Fruit fly (Drosophila melanogaster) whole organism, embryonic: ENCODE measurements around the gene yellow-g2.

Experiments
- Awh ChIP-seq: fragments of 200-800 bp; sonication (Bioruptor generic); IDR thresholded peaks from 2 replicates; pipeline ENCODE4, ENCODE4 v1.3.6; 2022; ENCODE audit warnings: missing biosample characterization, missing genetic modification characterization
- Bgb ChIP-seq: fragments of 200-800 bp; sonication (Bioruptor generic); IDR thresholded peaks from 2 replicates; pipeline ENCODE4 v1.3.6; 2022; ENCODE audit warnings: missing biosample characterization, missing genetic modification characterization; ENCODE audit not compliant: partially characterized antibody
- CG11085 ChIP-seq: fragments of 200-800 bp; sonication (Bioruptor generic); IDR thresholded peaks from 2 replicates; pipeline ENCODE4 v1.3.6; 2022; ENCODE audit warnings: missing biosample characterization, missing genetic modification characterization
- CG11093 ChIP-seq: fragments of 200-800 bp; sonication (Bioruptor generic); IDR thresholded peaks from 3 replicates; pipeline ENCODE4 v1.3.6; 2022; ENCODE audit warnings: missing biosample characterization, missing genetic modification characterization
- CG11247 ChIP-seq: fragments of 200-800 bp; sonication (Bioruptor generic); IDR thresholded peaks from 2 replicates; pipeline ENCODE4 v1.3.6; 2022; ENCODE audit warnings: missing biosample characterization, missing genetic modification characterization
- CG11504 ChIP-seq: fragments of 200-800 bp; sonication (Bioruptor generic); optimal IDR thresholded peaks from 3 replicates; lab custom pipeline; 2019; ENCODE audit warnings: missing biosample characterization, mild to moderate bottlenecking, missing genetic modification characterization, moderate library complexity
- CG12071 ChIP-seq: fragments of 200-800 bp; sonication (Bioruptor generic); optimal IDR thresholded peaks from 3 replicates; lab custom pipeline; 2018; ENCODE audit warnings: missing biosample characterization, mild to moderate bottlenecking, missing genetic modification characterization
- CG1647 ChIP-seq: fragments of 200-800 bp; sonication (Bioruptor generic); optimal IDR thresholded peaks from 3 replicates; lab custom pipeline; 2016; ENCODE audit warnings: missing biosample characterization, missing genetic modification characterization
- CG16779 ChIP-seq: fragments of 200-800 bp; sonication (Bioruptor generic); IDR thresholded peaks from 2 replicates; pipeline ENCODE4 v1.3.6; 2022; ENCODE audit warnings: missing biosample characterization, missing genetic modification characterization
- CG16813 ChIP-seq: fragments of 200-800 bp; sonication (Bioruptor generic); IDR thresholded peaks from 3 replicates; pipeline ENCODE4 v1.3.6; 2022; ENCODE audit warnings: missing biosample characterization, missing genetic modification characterization; ENCODE audit not compliant: partially characterized antibody
- CG2678 ChIP-seq: fragments of 200-800 bp; sonication (Bioruptor generic); optimal IDR thresholded peaks from 3 replicates; lab custom pipeline; 2019; ENCODE audit warnings: missing biosample characterization, mild to moderate bottlenecking, missing genetic modification characterization, moderate library complexity
- CG3065 ChIP-seq: fragments of 200-800 bp; sonication (Bioruptor generic); optimal IDR thresholded peaks from 2 replicates; lab custom pipeline; 2016; ENCODE audit warnings: missing biosample characterization, missing genetic modification characterization
- CG7556 ChIP-seq: fragments of 200-800 bp; sonication (Bioruptor generic); optimal IDR thresholded peaks from 2 replicates; lab custom pipeline; 2017; ENCODE audit warnings: missing biosample characterization, mild to moderate bottlenecking, missing genetic modification characterization
- CG7963 ChIP-seq: fragments of 200-800 bp; sonication (Bioruptor generic); IDR thresholded peaks from 3 replicates; pipeline ENCODE4 v1.3.6; 2022; ENCODE audit warnings: missing biosample characterization, missing genetic modification characterization; ENCODE audit not compliant: partially characterized antibody
- CG8281 ChIP-seq: fragments of 200-800 bp; sonication (Bioruptor generic); optimal IDR thresholded peaks from 2 replicates; lab custom pipeline; 2018; ENCODE audit warnings: missing biosample characterization, mild to moderate bottlenecking, missing genetic modification characterization, moderate library complexity
- CG8924 ChIP-seq: fragments of 200-800 bp; optimal IDR thresholded peaks from 3 replicates; lab custom pipeline; 2019; ENCODE audit warnings: missing biosample characterization, mild to moderate bottlenecking, missing genetic modification characterization, moderate library complexity
- CG9215 ChIP-seq: fragments of 200-800 bp; sonication (Bioruptor generic); IDR thresholded peaks from 2 replicates; pipeline ENCODE4 v1.3.6; 2022; ENCODE audit warnings: missing biosample characterization, missing genetic modification characterization
- CkIIα-i1 ChIP-seq: fragments of 200-800 bp; sonication (Bioruptor generic); IDR thresholded peaks from 2 replicates; pipeline ENCODE4 v1.3.6; 2022; ENCODE audit warnings: missing biosample characterization, missing genetic modification characterization
- Dek ChIP-seq: fragments of 200-800 bp; sonication (Bioruptor generic); optimal IDR thresholded peaks from 3 replicates; lab custom pipeline; 2019; ENCODE audit warnings: missing biosample characterization, mild to moderate bottlenecking, missing genetic modification characterization, moderate library complexity
- Dip3 ChIP-seq: fragments of 200-800 bp; sonication (Bioruptor generic); optimal IDR thresholded peaks from 3 replicates; lab custom pipeline; 2016; ENCODE audit warnings: missing biosample characterization, missing genetic modification characterization
- Dp ChIP-seq: fragments of 200-800 bp; sonication (Bioruptor generic); optimal IDR thresholded peaks from 2 replicates; lab custom pipeline; 2018; ENCODE audit warnings: missing biosample characterization, mild to moderate bottlenecking, missing genetic modification characterization, moderate library complexity
- Elba2 ChIP-seq: fragments of 200-800 bp; sonication (Bioruptor generic); optimal IDR thresholded peaks from 3 replicates; lab custom pipeline; 2016; ENCODE audit warnings: missing biosample characterization, missing genetic modification characterization
- GATAe ChIP-seq: fragments of 200-800 bp; sonication (Bioruptor generic); conservative IDR thresholded peaks from 2 replicates; pipeline ENCODE4 v1.3.6; 2022; ENCODE audit warnings: missing biosample characterization, missing genetic modification characterization
- HLH3B ChIP-seq: fragments of 200-800 bp; sonication (Bioruptor generic); IDR thresholded peaks from 2 replicates; pipeline ENCODE4 v1.3.6; 2022; ENCODE audit warnings: missing biosample characterization, missing genetic modification characterization
- Hey ChIP-seq: fragments of 200-800 bp; sonication (Bioruptor generic); optimal IDR thresholded peaks from 3 replicates; lab custom pipeline; 2018; ENCODE audit warnings: missing biosample characterization, mild to moderate bottlenecking, missing genetic modification characterization
- HmgZ ChIP-seq: fragments of 200-800 bp; sonication (Bioruptor generic); optimal IDR thresholded peaks from 2 replicates; lab custom pipeline; 2018; ENCODE audit warnings: missing biosample characterization, mild to moderate bottlenecking, missing genetic modification characterization
- Mrtf ChIP-seq: fragments of 200-800 bp; sonication (Bioruptor generic); IDR thresholded peaks from 3 replicates; pipeline ENCODE4 v1.3.6; 2022; ENCODE audit warnings: missing biosample characterization, missing genetic modification characterization
- NfI ChIP-seq: fragments of 200-800 bp; sonication (Bioruptor generic); optimal IDR thresholded peaks from 3 replicates; lab custom pipeline; 2018; ENCODE audit warnings: missing biosample characterization, mild to moderate bottlenecking, missing genetic modification characterization, moderate library complexity
- Ptx1 ChIP-seq: fragments of 200-800 bp; sonication (Bioruptor generic); IDR thresholded peaks from 2 replicates; pipeline ENCODE4 v1.3.6; 2022; ENCODE audit warnings: missing biosample characterization, missing genetic modification characterization
- Six4 ChIP-seq: fragments of 200-800 bp; sonication (Bioruptor generic); optimal IDR thresholded peaks from 2 replicates; lab custom pipeline; 2016; ENCODE audit warnings: missing biosample characterization, missing genetic modification characterization
- Ssrp ChIP-seq: fragments of 200-800 bp; sonication (Bioruptor generic); optimal IDR thresholded peaks from 2 replicates; lab custom pipeline; 2018; ENCODE audit warnings: missing biosample characterization, mild to moderate bottlenecking, missing genetic modification characterization, moderate library complexity
- Xrp1 ChIP-seq: fragments of 200-800 bp; sonication (Bioruptor generic); IDR thresholded peaks from 2 replicates; pipeline ENCODE4 v1.3.6; 2022; ENCODE audit warnings: missing biosample characterization, missing genetic modification characterization
- chinmo ChIP-seq: fragments of 200-800 bp; sonication (Bioruptor generic); IDR thresholded peaks from 4 replicates; pipeline ENCODE4 v1.3.6; 2022; ENCODE audit warnings: missing biosample characterization, missing genetic modification characterization; ENCODE audit not compliant: partially characterized antibody
- ewg ChIP-seq: fragments of 200-800 bp; sonication (Bioruptor generic); optimal IDR thresholded peaks from 3 replicates; lab custom pipeline; 2017; ENCODE audit warnings: mild to moderate bottlenecking, missing biosample characterization, missing genetic modification reagents, missing genetic modification characterization
- fd102C ChIP-seq: fragments of 200-800 bp; sonication (Bioruptor generic); optimal IDR thresholded peaks from 2 replicates; lab custom pipeline; 2018; ENCODE audit warnings: missing biosample characterization, mild to moderate bottlenecking, missing genetic modification characterization, moderate library complexity
- gro ChIP-seq: fragments of 200-800 bp; sonication (Bioruptor generic); optimal IDR thresholded peaks from 2 replicates; lab custom pipeline; 2016; ENCODE audit warnings: missing biosample characterization, missing genetic modification characterization
- gt ChIP-seq: fragments of 200-800 bp; sonication (Bioruptor generic); IDR thresholded peaks from 2 replicates; pipeline ENCODE4 v1.3.6; 2022; ENCODE audit warnings: missing biosample characterization, missing genetic modification characterization
- h ChIP-seq: fragments of >200 bp; optimal IDR thresholded peaks from 2 replicates; lab custom pipeline; 2017
- kah ChIP-seq: fragments of 200-800 bp; sonication (Bioruptor generic); optimal IDR thresholded peaks from 2 replicates; lab custom pipeline; 2018; ENCODE audit warnings: missing biosample characterization, mild to moderate bottlenecking, missing genetic modification characterization
- lilli ChIP-seq: fragments of 200-800 bp; sonication (Bioruptor generic); optimal IDR thresholded peaks from 3 replicates; lab custom pipeline; 2016; ENCODE audit warnings: missing biosample characterization, missing genetic modification characterization
- nerfin-2 ChIP-seq: fragments of 200-800 bp; sonication (Bioruptor generic); IDR thresholded peaks from 2 replicates; pipeline ENCODE4 v1.3.6; 2022; ENCODE audit warnings: missing biosample characterization, missing genetic modification characterization; ENCODE audit not compliant: partially characterized antibody
- onecut ChIP-seq: fragments of 200-800 bp; sonication (Bioruptor generic); IDR thresholded peaks from 2 replicates; pipeline ENCODE4 v1.3.6; 2022; ENCODE audit warnings: missing biosample characterization, missing genetic modification characterization
- otp ChIP-seq: fragments of 200-800 bp; sonication (Bioruptor generic); IDR thresholded peaks from 3 replicates; pipeline ENCODE4, ENCODE4 v1.3.6; 2022; ENCODE audit warnings: missing biosample characterization, missing genetic modification characterization
- pb ChIP-seq: fragments of 200-800 bp; sonication (Bioruptor generic); optimal IDR thresholded peaks from 3 replicates; lab custom pipeline; 2016; ENCODE audit warnings: missing biosample characterization, missing genetic modification characterization
- phol ChIP-seq: fragments of 200-800 bp; sonication (Bioruptor generic); optimal IDR thresholded peaks from 3 replicates; lab custom pipeline; 2018; ENCODE audit warnings: missing biosample characterization, mild to moderate bottlenecking, missing genetic modification characterization, moderate library complexity
- slp2 ChIP-seq: fragments of 200-800 bp; sonication (Bioruptor generic); optimal IDR thresholded peaks from 2 replicates; lab custom pipeline; 2016; ENCODE audit warnings: missing biosample characterization, missing genetic modification characterization
- stc ChIP-seq: fragments of 200-800 bp; sonication (Bioruptor generic); IDR thresholded peaks from 2 replicates; pipeline ENCODE4 v1.3.6; 2022; ENCODE audit warnings: missing biosample characterization, missing genetic modification characterization
- tll ChIP-seq, 2 experiments: fragments of 200-800 bp in 1 of 2; fragments of >200 bp in 1 of 2; sonication (Bioruptor generic) in 1 of 2; optimal IDR thresholded peaks; 2 replicates each; lab custom pipeline; 2017 to 2019; ENCODE audit warnings: missing biosample characterization in 2 of 2, missing genetic modification characterization in 2 of 2, mild to moderate bottlenecking in 1 of 2, moderate library complexity in 1 of 2
- ttk ChIP-seq: fragments of 200-800 bp; sonication (Bioruptor generic); IDR thresholded peaks from 2 replicates; pipeline ENCODE4 v2.1.2; 2022; ENCODE audit warnings: missing biosample characterization, missing genetic modification characterization
- tx ChIP-seq: fragments of 200-800 bp; sonication (Bioruptor generic); optimal IDR thresholded peaks from 2 replicates; lab custom pipeline; 2016; ENCODE audit warnings: missing biosample characterization, missing genetic modification characterization

The yellow-g2 gene

dm6 chr3L:2265692-2266444, 10.5 kb upstream of the yellow-g2 start, which contains the start of the genes ecd and CG13806 (continued):
- TF ChIP-seq Bgb (GFP tag; lab: Robert Waterston, UW) (peak; percentile 98), CG11093 (GFP tag; lab: Robert Waterston, UW) (no peak), CG8924 (tag; lab: Kevin White, UChicago) (no peak), CG3065 (GFP tag; lab: Kevin White, UChicago) (peak; percentile 77), onecut (no peak), CG7963 (GFP tag; lab: Robert Waterston, UW) (peak; percentile 93), CG2678 (tag; lab: Kevin White, UChicago) (no peak), gro (GFP tag; lab: Kevin White, UChicago) (no peak), Dek (tag; lab: Kevin White, UChicago) (peak; percentile 23), kah (GFP tag; lab: Kevin White, UChicago) (no peak), ewg (GFP tag; lab: Kevin White, UChicago) (peak; percentile 15), CG16813 (GFP tag; lab: Robert Waterston, UW) (peak; percentile 96), otp (no peak), chinmo (GFP tag; lab: Robert Waterston, UW) (peak; percentile 93), phol (tag; lab: Kevin White, UChicago) (peak; percentile 74), CG11085 (no peak), CG8281 (tag; lab: Kevin White, UChicago) (no peak), Dp (GFP tag; lab: Kevin White, UChicago) (peak; percentile 30), pb (GFP tag; lab: Kevin White, UChicago) (no peak), CG7556 (GFP tag; lab: Kevin White, UChicago) (no peak), CG11247 (peak; percentile 51; the same call in 1 of the 2 replicates), Mrtf (GFP tag; lab: Robert Waterston, UW) (no peak), HLH3B (GFP tag; lab: Robert Waterston, UW) (no peak), NfI (peak; percentile 21), h (no peak), CkIIα-i1 (GFP tag; lab: Robert Waterston, UW) (no peak), nerfin-2 (peak; percentile 76), Awh (GFP tag; lab: Robert Waterston, UW) (no peak), lilli (GFP tag; lab: Kevin White, UChicago) (peak; percentile 60), GATAe (GFP tag; lab: Robert Waterston, UW) (no peak), fd102C (GFP tag; lab: Kevin White, UChicago) (no peak), stc (GFP tag; lab: Robert Waterston, UW) (no peak), tll (GFP tag; optimal IDR thresholded peaks at IDR 0.05; lab: Kevin White, UChicago) (no peak), ttk (GFP tag; lab: Robert Waterston, UW) (peak; percentile 30; the same call in 1 of the 2 replicates), Elba2 (no peak), slp2 (GFP tag; lab: Kevin White, UChicago) (no peak), CG12071 (GFP tag; lab: Kevin White, UChicago) (no peak), gt (GFP tag; lab: Robert Waterston, UW) (no peak), CG16779 (GFP tag; lab: Robert Waterston, UW) (no peak), CG1647 (no peak), Ssrp (tag; lab: Kevin White, UChicago) (no peak), Xrp1 (peak; percentile 55; the same call in 1 of the 2 replicates), CG11504 (tag; lab: Kevin White, UChicago) (no peak), Dip3 (no peak), tx (peak; percentile 26), Ptx1 (peak; percentile 38), Hey (tag; lab: Kevin White, UChicago) (no peak), Six4 (GFP tag; lab: Kevin White, UChicago) (peak; percentile 12), CG9215 (GFP tag; lab: Robert Waterston, UW) (no peak), HmgZ (tag; lab: Kevin White, UChicago) (peak; percentile 55)
